Worm (Caenorhabditis elegans): ENCODE measurements around the gene C35A11.4.

Gene C35A11.4

ce11 chrV:5403938-5404337 lies 11.0 kb upstream of the C35A11.4 start:
- TF ChIP-seq attf-6 (GFP tag; IDR thresholded peaks at IDR 0.05): no peak
- no peak for TF ChIP-seq unc-62 (GFP tag; optimal IDR thresholded peaks at IDR 0.05)
- no peak for TF ChIP-seq let-607 (tag; optimal IDR thresholded peaks at IDR 0.05)
- TF ChIP-seq ceh-27 (GFP tag; optimal IDR thresholded peaks at IDR 0.05): no peak
- TF ChIP-seq ceh-40 (GFP tag; IDR thresholded peaks at IDR 0.05): no peak
- no peak for TF ChIP-seq F49E8.2 (tag; optimal IDR thresholded peaks at IDR 0.05; ENCODE audit: insufficient read depth)
- no peak for TF ChIP-seq snpc-4 (GFP tag; optimal IDR thresholded peaks at IDR 0.05)
- no peak for TF ChIP-seq snpc-4 (tag; optimal IDR thresholded peaks at IDR 0.05)
- TF ChIP-seq Y67H2A.10 (GFP tag; conservative IDR thresholded peaks at IDR 0.05): no peak
- TF ChIP-seq tlf-1 (GFP tag; optimal IDR thresholded peaks at IDR 0.05): no peak

ce11 chrV:5385914-5386493 lies 6.9 kb downstream of the C35A11.4 start, which contains the start of gene C35A11.2:
Gene C35A11.2, plus strand, starts transcription at chrV:5386299.
- TF ChIP-seq K11D2.4 (GFP tag; IDR thresholded peaks at IDR 0.05) (no peak), ets-4 (GFP tag; optimal IDR thresholded peaks at IDR 0.05) (no peak), cebp-1 (GFP tag; IDR thresholded peaks at IDR 0.05) (no peak), cebp-1 (tag; optimal IDR thresholded peaks at IDR 0.05) (no peak), ceh-27 (GFP tag; optimal IDR thresholded peaks at IDR 0.05) (no peak)

- no peak for TF ChIP-seq cebp-1 (GFP tag; IDR thresholded peaks at IDR 0.05)
- no peak for TF ChIP-seq cebp-1 (tag; optimal IDR thresholded peaks at IDR 0.05)
- no peak for TF ChIP-seq bed-1 (GFP tag; IDR thresholded peaks at IDR 0.05)
- TF ChIP-seq K12H6.12 (tag; optimal IDR thresholded peaks at IDR 0.05): no peak
Observed at ce11 chrV:5372118-5372517, 20.8 kb downstream of the C35A11.4 start, which contains the start of gene C35A11.3. Gene C35A11.3, plus strand, starts transcription at chrV:5372418.

ce11 chrV:5368792-5369191 lies 24.2 kb downstream of the C35A11.4 start, which contains the start of gene T09D3.9:
Gene T09D3.9, minus strand, starts transcription at chrV:5368892.
- no peak for TF ChIP-seq pbrm-1 (GFP tag; IDR thresholded peaks at IDR 0.05)
- TF ChIP-seq ekl-4 (GFP tag; IDR thresholded peaks at IDR 0.05): no peak
- TF ChIP-seq aptf-2 (GFP tag; conservative IDR thresholded peaks at IDR 0.05): no peak
- TF ChIP-seq attf-3 (GFP tag; conservative IDR thresholded peaks at IDR 0.05): no peak
- TF ChIP-seq nfya-1 (tag; optimal IDR thresholded peaks at IDR 0.05; ENCODE audit: borderline replicate concordance, insufficient read depth): no peak
- TF ChIP-seq atf-7 (tag; optimal IDR thresholded peaks at IDR 0.05): no peak
- TF ChIP-seq egl-44 (GFP tag; IDR thresholded peaks at IDR 0.05): no peak
- TF ChIP-seq sea-2 (GFP tag; IDR thresholded peaks at IDR 0.05): no peak
- TF ChIP-seq snpc-1.3 (tag; optimal IDR thresholded peaks at IDR 0.05; ENCODE audit: insufficient read depth): no peak
- no peak for TF ChIP-seq somi-1 (GFP tag; optimal IDR thresholded peaks at IDR 0.05)

ce11 chrV:5364863-5365262 lies 28.1 kb downstream of the C35A11.4 start, which contains the start of gene T09D3.8:
Gene T09D3.8, plus strand, starts transcription at chrV:5365163.
- TF ChIP-seq akir-1 (GFP tag; optimal IDR thresholded peaks at IDR 0.05) (no peak), attf-6 (GFP tag; IDR thresholded peaks at IDR 0.05) (no peak), ztf-6 (GFP tag; IDR thresholded peaks at IDR 0.05) (no peak), hmg-20 (GFP tag; IDR thresholded peaks at IDR 0.05) (no peak), lin-26 (GFP tag; IDR thresholded peaks at IDR 0.05) (no peak), him-1 (tag; optimal IDR thresholded peaks at IDR 0.05) (no peak), rcor-1 (GFP tag; IDR thresholded peaks at IDR 0.05) (no peak), bed-1 (GFP tag; IDR thresholded peaks at IDR 0.05) (no peak), ccch-3 (GFP tag; optimal IDR thresholded peaks at IDR 0.05) (no peak), F52B5.7 (tag; optimal IDR thresholded peaks at IDR 0.05) (no peak), ceh-79 (tag; optimal IDR thresholded peaks at IDR 0.05) (no peak), chd-7 (tag; optimal IDR thresholded peaks at IDR 0.05) (no peak)
